Fruit fly (Drosophila melanogaster): ENCODE measurements around the gene CG5555.

Gene CG5555

DNA sequence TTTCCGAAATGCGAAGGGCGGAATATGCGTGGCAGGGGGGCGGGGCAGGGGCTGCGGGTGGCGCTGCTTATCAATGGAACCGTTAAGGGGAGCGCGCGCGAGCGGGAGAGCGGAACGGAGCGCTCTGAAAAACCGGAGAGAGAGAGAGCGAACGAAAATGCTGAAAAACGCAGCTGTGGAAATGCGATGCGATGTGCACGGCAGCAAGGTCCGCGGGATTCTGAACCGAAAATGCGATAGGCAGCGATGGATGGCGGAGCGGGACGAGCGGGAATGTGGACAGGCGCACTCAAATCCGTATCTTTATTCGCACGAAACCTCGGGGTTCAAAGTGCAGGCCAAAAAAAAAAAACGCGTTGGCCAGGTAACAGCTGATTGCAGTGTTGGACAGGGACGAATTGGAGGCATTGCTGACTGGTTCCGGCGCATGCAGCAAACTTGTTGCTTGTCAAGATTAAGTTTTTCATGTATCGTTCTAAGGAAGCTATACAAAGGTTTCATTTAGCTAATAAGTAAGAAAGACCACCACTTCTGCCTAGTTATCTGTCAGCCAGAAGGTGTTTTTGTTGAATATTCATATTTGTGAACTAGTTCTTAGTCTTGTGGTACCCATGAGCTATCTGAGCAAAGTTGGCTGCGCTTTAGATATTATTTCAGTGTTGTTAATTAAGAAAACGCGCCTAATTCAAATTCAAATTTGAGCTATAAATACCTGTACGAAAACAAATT is 32.7 kb downstream of the CG5555 start, which contains the start of gene Ppcs (continued):
- no peak for TF ChIP-seq Doc3 (GFP tag; IDR thresholded peaks at IDR 0.05; ENCODE audit: partially characterized antibody)
- TF ChIP-seq CG2199 (GFP tag; IDR thresholded peaks at IDR 0.05), result 0 out of 3 replicates have a peak, but pooled peaks have one; percentile 27
- TF ChIP-seq zen (tag; optimal IDR thresholded peaks at IDR 0.05), result peak; percentile 26
- TF ChIP-seq crc (GFP tag; optimal IDR thresholded peaks at IDR 0.05), result peak; percentile 20
- TF ChIP-seq Six4 (GFP tag; optimal IDR thresholded peaks at IDR 0.05), result peak; percentile 42
- TF ChIP-seq tgo (GFP tag; IDR thresholded peaks at IDR 0.05), result no peak
- TF ChIP-seq ftz-f1 (GFP tag; optimal IDR thresholded peaks at IDR 0.05), result no peak
- TF ChIP-seq CG1024 (GFP tag; IDR thresholded peaks at IDR 0.05), result no peak
- TF ChIP-seq CG10147 (GFP tag; optimal IDR thresholded peaks at IDR 0.05), result peak; percentile 52
- TF ChIP-seq CG6791 (GFP tag; IDR thresholded peaks at IDR 0.05; ENCODE audit: partially characterized antibody), result no peak
- peak; percentile 58 for TF ChIP-seq CG18476 (GFP tag; optimal IDR thresholded peaks at IDR 0.05)
- peak; percentile 61; the same call in 2 of the 4 replicates for TF ChIP-seq Dll (GFP tag; IDR thresholded peaks at IDR 0.05; ENCODE audit: partially characterized antibody)
- no peak for TF ChIP-seq jing (GFP tag; optimal IDR thresholded peaks at IDR 0.05)
- TF ChIP-seq CG3065 (GFP tag; optimal IDR thresholded peaks at IDR 0.05), result no peak
- TF ChIP-seq H15 (GFP tag; IDR thresholded peaks at IDR 0.05), result no peak
- TF ChIP-seq chn (GFP tag; optimal IDR thresholded peaks at IDR 0.05), result peak; percentile 33
- TF ChIP-seq CG11696 (GFP tag; IDR thresholded peaks at IDR 0.05), result 0 out of 2 replicates have a peak, but pooled peaks have one; percentile 32
- TF ChIP-seq Bteb2 (GFP tag; optimal IDR thresholded peaks at IDR 0.05), result peak; percentile 62
- TF ChIP-seq CG2116 (GFP tag; optimal IDR thresholded peaks at IDR 0.05), result peak; percentile 69
- peak; percentile 76 for TF ChIP-seq CG3281 (GFP tag; optimal IDR thresholded peaks at IDR 0.05)
- TF ChIP-seq CG15514 (GFP tag; optimal IDR thresholded peaks at IDR 0.05), result peak; percentile 100
- peak; percentile 47 for TF ChIP-seq CG10654 (GFP tag; optimal IDR thresholded peaks at IDR 0.05)
- peak; percentile 88 to 96 for TF ChIP-seq Trl (optimal IDR thresholded peaks at IDR 0.05)
- peak; percentile 66 for TF ChIP-seq Trl (GFP tag; optimal IDR thresholded peaks at IDR 0.05)
- peak; percentile 20 for TF ChIP-seq CG12299 (tag; optimal IDR thresholded peaks at IDR 0.05)
- peak; percentile 30 for TF ChIP-seq odd (GFP tag; optimal IDR thresholded peaks at IDR 0.05)
- TF ChIP-seq CG2129 (GFP tag; IDR thresholded peaks at IDR 0.05; ENCODE audit: partially characterized antibody), result no peak
- peak; percentile 61 for TF ChIP-seq MESR4 (GFP tag; optimal IDR thresholded peaks at IDR 0.05)
- 0 out of 3 replicates have a peak, but pooled peaks have one; percentile 50 for TF ChIP-seq mld (GFP tag; IDR thresholded peaks at IDR 0.05; ENCODE audit: partially characterized antibody)
- TF ChIP-seq chinmo (GFP tag; IDR thresholded peaks at IDR 0.05; ENCODE audit: partially characterized antibody), result peak; percentile 97; the same call in 3 of the 4 replicates
- TF ChIP-seq CG7556 (GFP tag; optimal IDR thresholded peaks at IDR 0.05), result peak; percentile 57
- peak; percentile 36 for TF ChIP-seq CG1602 (GFP tag; optimal IDR thresholded peaks at IDR 0.05)
- TF ChIP-seq CG9727 (GFP tag; optimal IDR thresholded peaks at IDR 0.05), result peak; percentile 69
- TF ChIP-seq CG18764 (GFP tag; optimal IDR thresholded peaks at IDR 0.05), result peak; percentile 19
- TF ChIP-seq sr (GFP tag; IDR thresholded peaks at IDR 0.05), result 0 out of 3 replicates have a peak, but pooled peaks have one; percentile 17
- TF ChIP-seq CG12744 (GFP tag; optimal IDR thresholded peaks at IDR 0.05), result no peak
- 0 out of 2 replicates have a peak, but pooled peaks have one; percentile 8 for TF ChIP-seq CG4360 (GFP tag; IDR thresholded peaks at IDR 0.05)
- TF ChIP-seq zen2 (GFP tag; IDR thresholded peaks at IDR 0.05; ENCODE audit: partially characterized antibody), result peak; percentile 62; the same call in 2 of the 3 replicates
- peak; percentile 48 for TF ChIP-seq bab2 (GFP tag; optimal IDR thresholded peaks at IDR 0.05)
- no peak for TF ChIP-seq CG10321 (GFP tag; IDR thresholded peaks at IDR 0.05)
- peak; percentile 69 for TF ChIP-seq lab (GFP tag; optimal IDR thresholded peaks at IDR 0.05)
- no peak for TF ChIP-seq CG15479 (GFP tag; optimal IDR thresholded peaks at IDR 0.05)
- peak; percentile 73 for TF ChIP-seq CG13296 (GFP tag; optimal IDR thresholded peaks at IDR 0.05)
- peak; percentile 69 for TF ChIP-seq nmo (GFP tag; optimal IDR thresholded peaks at IDR 0.05)
- no peak for TF ChIP-seq oc (tag; optimal IDR thresholded peaks at IDR 0.05)
- TF ChIP-seq CG31224 (GFP tag; IDR thresholded peaks at IDR 0.05), result no peak
- peak; percentile 21 for TF ChIP-seq dmrt11E (tag; optimal IDR thresholded peaks at IDR 0.05)
- peak; percentile 31 for TF ChIP-seq Scr (GFP tag; IDR thresholded peaks at IDR 0.05; ENCODE audit: partially characterized antibody)
